Worm (Caenorhabditis elegans) whole organism, early embryonic: Measurements from ENCODE around the gene ZK177.12.

Experiments
- B0310.2 ChIP-seq: sonication (generic microtip); optimal IDR thresholded peaks from 2 replicates; lab custom pipeline; 2016; ENCODE audit warnings: mild to moderate bottlenecking, missing genetic modification characterization, missing compliant biosample characterization
- tra-4 ChIP-seq: sonication (generic microtip); optimal IDR thresholded peaks from 2 replicates; lab custom pipeline; 2017; ENCODE audit warnings: missing genetic modification characterization, missing compliant biosample characterization

- TF ChIP-seq B0310.2 (tag; lab: Kevin White, UChicago) (no peak), tra-4 (no peak)
Measured at ce11 chrII:5473946-5474423, 47.5 kb upstream of the ZK177.12 start, which contains the start of gene mrps-16.
